Worm (Caenorhabditis elegans) whole organism, early embryonic: ENCODE data around the gene F20A1.2.
"Not testable (repeated sequence)": the region's sequence is repeated elsewhere in the genome, so short reads cannot be mapped to it uniquely, and the experiment has no call there.

Source experiments
- B0310.2 ChIP-seq: sonication (generic microtip); optimal IDR thresholded peaks from 2 replicates; lab custom pipeline; 2016; ENCODE audit warnings: mild to moderate bottlenecking, missing genetic modification characterization, missing compliant biosample characterization
- ama-1 ChIP-seq: fragments of 150-350 bp; optimal IDR thresholded peaks from 2 replicates; lab custom pipeline; 2014
- pes-1 ChIP-seq: fragments of 200-800 bp; sonication (Bioruptor generic); IDR thresholded peaks from 2 replicates; pipeline ENCODE4 v1.3.6; 2022; ENCODE audit warnings: missing genetic modification reagents, missing genetic modification characterization, missing compliant biosample characterization
- tbx-37 ChIP-seq: fragments of 200-800 bp; sonication (Bioruptor generic); conservative IDR thresholded peaks from 2 replicates; pipeline ENCODE4 v1.3.6; 2022; ENCODE audit warnings: missing genetic modification reagents, missing genetic modification characterization, missing compliant biosample characterization

DNA sequence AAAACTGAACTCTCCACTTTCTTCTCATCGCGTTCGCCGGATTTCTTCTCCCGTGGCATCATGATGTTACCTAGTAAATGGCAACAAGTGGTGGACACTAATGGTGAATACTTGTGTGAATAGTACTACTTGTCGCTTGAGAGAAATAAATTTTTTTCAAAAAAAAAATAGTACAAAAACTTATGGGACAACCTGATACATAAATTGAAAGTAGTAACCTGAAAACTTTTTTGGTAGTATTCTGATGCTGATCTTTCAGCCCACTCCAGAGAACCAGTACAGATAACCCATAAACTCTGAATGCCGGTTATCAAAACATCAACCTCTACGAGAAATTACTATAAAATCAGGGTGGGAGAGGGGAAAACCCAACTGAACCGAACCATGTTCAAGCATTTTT lies 11.7 kb downstream of the F20A1.2 start, which contains the start of gene Y57E12AL.2:
- TF ChIP-seq tbx-37 (GFP tag; lab: Robert Waterston, UW); pes-1; B0310.2; ama-1 (lab: Kevin White, UChicago): not testable (repeated sequence)
